Worm (Caenorhabditis elegans) whole organism, young adult: ENCODE results near the gene ebp-2.
"Not testable (repeated sequence)": the region's sequence is repeated elsewhere in the genome, so short reads cannot be mapped to it uniquely, and the experiment has no call there.

Experiments used
- B0261.1 ChIP-seq: sonication (generic microtip); optimal IDR thresholded peaks from 2 replicates; lab custom pipeline; 2016; ENCODE audit warnings: mild to moderate bottlenecking, missing genetic modification characterization, moderate library complexity, missing compliant biosample characterization
- B0336.3 ChIP-seq: fragments of 200-800 bp; sonication (Bioruptor generic); IDR thresholded peaks from 2 replicates; pipeline ENCODE4 v1.3.6; 2022; ENCODE audit warnings: missing genetic modification characterization, missing compliant biosample characterization
- D2030.7 ChIP-seq: fragments of 200-800 bp; sonication (Bioruptor generic); IDR thresholded peaks from 2 replicates; pipeline ENCODE4 v1.3.6; 2022; ENCODE audit warnings: missing genetic modification reagents, missing genetic modification characterization, missing compliant biosample characterization
- F33H1.4 ChIP-seq: fragments of 200-800 bp; sonication (Bioruptor generic); IDR thresholded peaks from 2 replicates; pipeline ENCODE4 v1.3.6; 2022; ENCODE audit warnings: missing genetic modification reagents, missing genetic modification characterization, missing compliant biosample characterization
- F39B2.1 ChIP-seq: fragments of 200-800 bp; sonication (Bioruptor generic); IDR thresholded peaks from 2 replicates; pipeline ENCODE4 v1.3.6; 2022; ENCODE audit warnings: missing genetic modification reagents, missing genetic modification characterization, missing compliant biosample characterization
- F52B5.7 ChIP-seq: sonication (generic microtip); optimal IDR thresholded peaks from 2 replicates; lab custom pipeline; 2016; ENCODE audit warnings: mild to moderate bottlenecking, missing genetic modification characterization, missing compliant biosample characterization
- F57A8.1 ChIP-seq: fragments of 200-800 bp; sonication (Bioruptor generic); optimal IDR thresholded peaks from 2 replicates; lab custom pipeline; 2018; ENCODE audit warnings: mild to moderate bottlenecking, missing genetic modification characterization, moderate library complexity, missing compliant biosample characterization
- Y95B8A.8 ChIP-seq: fragments of 200-800 bp; sonication (Bioruptor generic); IDR thresholded peaks from 2 replicates; pipeline ENCODE4 v1.3.6; 2022; ENCODE audit warnings: missing genetic modification reagents, missing genetic modification characterization, missing compliant biosample characterization
- atf-7 ChIP-seq: sonication (generic microtip); optimal IDR thresholded peaks from 2 replicates; lab custom pipeline; 2017; ENCODE audit warnings: mild to moderate bottlenecking, missing genetic modification characterization, missing compliant biosample characterization
- attf-3 ChIP-seq: fragments of 200-800 bp; sonication (Bioruptor generic); conservative IDR thresholded peaks from 2 replicates; pipeline ENCODE4 v1.3.6; 2022; ENCODE audit warnings: missing genetic modification reagents, missing genetic modification characterization, missing compliant biosample characterization
- bed-2 ChIP-seq: fragments of 200-800 bp; sonication (Bioruptor generic); IDR thresholded peaks from 2 replicates; pipeline ENCODE4 v1.3.6; 2022; ENCODE audit warnings: missing genetic modification reagents, missing genetic modification characterization, missing compliant biosample characterization
- ceh-27 ChIP-seq: fragments of 200-800 bp; sonication (Bioruptor generic); optimal IDR thresholded peaks from 2 replicates; lab custom pipeline; 2018; ENCODE audit warnings: mild to moderate bottlenecking, missing genetic modification characterization, moderate library complexity, missing compliant biosample characterization
- ceh-58 ChIP-seq: fragments of 200-800 bp; sonication (Bioruptor generic); IDR thresholded peaks from 2 replicates; pipeline ENCODE4 v1.3.6; 2022; ENCODE audit warnings: missing genetic modification characterization, missing compliant biosample characterization
- ceh-79 ChIP-seq: sonication (generic microtip); optimal IDR thresholded peaks from 2 replicates; lab custom pipeline; 2017; ENCODE audit warnings: mild to moderate bottlenecking, missing genetic modification characterization, missing compliant biosample characterization
- ceh-91 ChIP-seq: fragments of 200-800 bp; sonication (Bioruptor generic); IDR thresholded peaks from 2 replicates; pipeline ENCODE4 v1.3.6; 2022; ENCODE audit warnings: missing genetic modification reagents, missing genetic modification characterization, missing compliant biosample characterization
- egl-18 ChIP-seq: fragments of 200-800 bp; sonication (Bioruptor generic); IDR thresholded peaks from 2 replicates; pipeline ENCODE4 v1.3.6; 2022; ENCODE audit warnings: missing genetic modification reagents, missing genetic modification characterization, missing compliant biosample characterization
- egl-44 ChIP-seq: fragments of 200-800 bp; sonication (Bioruptor generic); IDR thresholded peaks from 2 replicates; pipeline ENCODE4 v1.3.6; 2022; ENCODE audit warnings: missing genetic modification reagents, missing genetic modification characterization, missing compliant biosample characterization
- egrh-3 ChIP-seq: fragments of 200-800 bp; sonication (Bioruptor generic); IDR thresholded peaks from 2 replicates; pipeline ENCODE4 v1.3.6; 2022; ENCODE audit warnings: missing genetic modification reagents, missing genetic modification characterization, missing compliant biosample characterization
- hlh-12 ChIP-seq: sonication (generic microtip); optimal IDR thresholded peaks from 2 replicates; lab custom pipeline; 2016; ENCODE audit warnings: missing genetic modification characterization, missing compliant biosample characterization
- hlh-26 ChIP-seq: fragments of 200-800 bp; sonication (Bioruptor generic); conservative IDR thresholded peaks from 2 replicates; pipeline ENCODE4 v1.3.6; 2022; ENCODE audit warnings: missing genetic modification reagents, missing genetic modification characterization, missing compliant biosample characterization
- lin-26 ChIP-seq: fragments of 200-800 bp; sonication (Bioruptor generic); IDR thresholded peaks from 2 replicates; pipeline ENCODE4 v1.3.6; 2022; ENCODE audit warnings: missing genetic modification reagents, missing genetic modification characterization, missing compliant biosample characterization
- lin-40 ChIP-seq: sonication (generic microtip); optimal IDR thresholded peaks from 2 replicates; lab custom pipeline; 2016; ENCODE audit warnings: missing genetic modification characterization, mild to moderate bottlenecking, missing compliant biosample characterization, missing genotype, missing genetic modification reagents
- lin-54 ChIP-seq: fragments of 200-800 bp; sonication (Bioruptor generic); optimal IDR thresholded peaks from 2 replicates; lab custom pipeline; 2018; ENCODE audit warnings: mild to moderate bottlenecking, missing genetic modification characterization, missing compliant biosample characterization
- lir-1 ChIP-seq: fragments of 200-800 bp; sonication (Bioruptor generic); conservative IDR thresholded peaks from 2 replicates; pipeline ENCODE4 v1.3.6; 2022; ENCODE audit warnings: missing genetic modification reagents, missing genetic modification characterization, missing compliant biosample characterization
- lsy-27 ChIP-seq: sonication (generic microtip); optimal IDR thresholded peaks from 2 replicates; lab custom pipeline; 2017; ENCODE audit warnings: missing genetic modification characterization, mild to moderate bottlenecking, missing compliant biosample characterization, antibody characterized with exemption, missing genotype, borderline replicate concordance; ENCODE audit not compliant: insufficient read depth
- madf-3 ChIP-seq: fragments of 200-800 bp; sonication (Bioruptor generic); IDR thresholded peaks from 2 replicates; pipeline ENCODE4 v1.3.6; 2022; ENCODE audit warnings: missing genetic modification reagents, missing genetic modification characterization, missing compliant biosample characterization
- mes-4 ChIP-seq: sonication (generic microtip); optimal IDR thresholded peaks from 2 replicates; lab custom pipeline; 2016; ENCODE audit warnings: missing genotype, missing genetic modification characterization, missing compliant biosample characterization
- mxl-1 ChIP-seq: sonication (generic microtip); optimal IDR thresholded peaks from 2 replicates; lab custom pipeline; 2016; ENCODE audit warnings: missing genetic modification characterization, missing compliant biosample characterization
- nhr-179 ChIP-seq: sonication (generic microtip); optimal IDR thresholded peaks from 2 replicates; lab custom pipeline; 2016; ENCODE audit warnings: mild to moderate bottlenecking, missing genetic modification characterization, missing compliant biosample characterization
- rec-8 ChIP-seq, 2 experiments: sonication (generic microtip); optimal IDR thresholded peaks; 2 replicates each; lab custom pipeline; 2016; ENCODE audit warnings: mild to moderate bottlenecking in 2 of 2, missing genetic modification characterization in 2 of 2, missing genetic modification reagents in 2 of 2, missing genotype in 2 of 2, missing biosample characterization in 1 of 2, missing compliant biosample characterization in 1 of 2, moderate library complexity in 1 of 2
- rpc-1 ChIP-seq, 2 experiments: fragments of 150-350 bp in 1 of 2; sonication (generic microtip) in 1 of 2; optimal IDR thresholded peaks; 2 replicates each; lab custom pipeline; 2014 to 2018; ENCODE audit warnings: missing biosample characterization in 1 of 2, missing genetic modification characterization in 1 of 2, missing genetic modification reagents in 1 of 2, missing genotype in 1 of 2
- sdz-38 ChIP-seq: sonication (generic microtip); optimal IDR thresholded peaks from 2 replicates; lab custom pipeline; 2016; ENCODE audit warnings: missing genotype, missing genetic modification characterization, missing compliant biosample characterization
- snpc-3.4 ChIP-seq: sonication (generic microtip); optimal IDR thresholded peaks from 2 replicates; lab custom pipeline; 2017; ENCODE audit warnings: missing genetic modification characterization, mild to moderate bottlenecking, missing compliant biosample characterization, antibody characterized with exemption, moderate library complexity, missing genotype, missing genetic modification reagents
- xnd-1 ChIP-seq: sonication (generic microtip); optimal IDR thresholded peaks from 2 replicates; lab custom pipeline; 2016; ENCODE audit warnings: missing genotype, missing genetic modification reagents, missing genetic modification characterization, missing compliant biosample characterization
- zfh-2 ChIP-seq: fragments of 200-800 bp; sonication (Bioruptor generic); conservative IDR thresholded peaks from 2 replicates; pipeline ENCODE4 v1.3.6; 2022; ENCODE audit warnings: missing genetic modification reagents, missing genetic modification characterization, missing compliant biosample characterization

The ebp-2 gene

DNA sequence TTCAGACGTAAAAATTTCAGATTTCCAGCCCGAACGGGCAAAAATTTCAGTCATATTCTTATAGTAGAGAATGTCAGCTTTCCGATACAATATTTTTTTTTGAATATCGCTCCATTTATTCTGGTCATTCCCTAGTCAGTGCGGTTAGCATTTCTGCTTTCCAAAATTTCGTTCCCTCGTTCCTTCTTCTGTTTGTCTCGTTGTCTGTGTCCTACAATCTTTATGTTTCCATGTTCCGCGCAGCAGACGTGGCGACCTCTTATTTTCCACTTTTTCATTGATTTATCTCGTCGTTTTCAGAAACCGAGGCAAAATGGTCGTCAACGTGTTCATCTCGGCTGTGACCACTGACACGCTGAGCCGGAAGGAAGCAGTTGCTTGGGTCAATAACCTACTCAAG, at the start of gene ebp-2:
ebp-2 (plus strand) TSS at position 301 of the 400 bp plus-strand sequence.
- not testable (repeated sequence) for TF ChIP-seq ceh-91; egl-44 (GFP tag; lab: Robert Waterston, UW); F52B5.7 (tag; lab: Kevin White, UChicago)

DNA sequence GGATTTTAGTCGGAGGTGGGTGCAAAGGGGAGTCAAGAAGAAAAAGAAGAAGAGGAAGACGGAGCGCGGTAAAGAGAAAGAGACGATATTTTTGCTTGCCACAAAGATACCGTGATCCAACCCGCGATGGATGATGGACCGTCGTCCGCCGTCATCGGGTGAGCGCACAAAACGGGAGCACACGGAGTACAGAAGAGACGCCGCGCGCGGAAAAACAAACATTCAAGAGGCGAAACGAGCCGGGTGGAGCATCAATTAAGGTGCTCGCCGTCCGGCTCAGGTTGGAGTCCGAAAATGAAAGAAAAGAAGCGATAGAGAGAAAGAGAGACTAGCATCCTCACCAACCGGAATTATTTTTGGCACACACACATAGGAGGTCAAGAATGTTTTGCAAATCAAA, 48.7 kb upstream of the ebp-2 start:
- TF ChIP-seq zfh-2 (GFP tag; lab: Robert Waterston, UW) (peak; percentile 72), rpc-1 (optimal IDR thresholded peaks at IDR 0.05; lab: Kevin White, UChicago) (no peak), rpc-1 (tag; optimal IDR thresholded peaks at IDR 0.05; lab: Kevin White, UChicago) (no peak), egrh-3 (GFP tag; lab: Robert Waterston, UW) (peak; percentile 15; the same call in 1 of the 2 replicates), hlh-26 (GFP tag; lab: Robert Waterston, UW) (no peak), ceh-79 (no peak)

DNA sequence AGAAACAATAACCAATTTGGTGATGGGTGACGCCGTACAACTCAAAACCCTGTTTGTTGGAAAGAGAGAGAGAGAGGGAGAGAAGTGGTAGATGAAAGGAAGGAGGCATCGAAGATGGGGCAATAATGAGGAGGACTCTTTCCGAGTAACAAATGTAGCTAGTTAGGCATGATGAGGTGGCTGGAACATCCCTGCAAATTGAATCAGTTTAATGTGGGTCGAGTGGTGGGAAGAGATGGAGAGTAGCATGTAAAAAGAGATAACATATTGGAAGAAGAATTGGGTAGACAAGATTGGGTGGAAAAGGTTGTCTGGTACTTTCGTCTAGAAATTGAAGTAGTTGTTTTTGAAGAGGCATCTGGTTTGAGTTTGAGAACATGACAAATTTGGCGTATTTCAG, 46.3 kb upstream of the ebp-2 start:
- TF ChIP-seq sdz-38 (tag; lab: Kevin White, UChicago) (no peak), attf-3 (GFP tag; lab: Robert Waterston, UW) (0 out of 2 replicates have a peak, but pooled peaks have one; percentile 25)

DNA sequence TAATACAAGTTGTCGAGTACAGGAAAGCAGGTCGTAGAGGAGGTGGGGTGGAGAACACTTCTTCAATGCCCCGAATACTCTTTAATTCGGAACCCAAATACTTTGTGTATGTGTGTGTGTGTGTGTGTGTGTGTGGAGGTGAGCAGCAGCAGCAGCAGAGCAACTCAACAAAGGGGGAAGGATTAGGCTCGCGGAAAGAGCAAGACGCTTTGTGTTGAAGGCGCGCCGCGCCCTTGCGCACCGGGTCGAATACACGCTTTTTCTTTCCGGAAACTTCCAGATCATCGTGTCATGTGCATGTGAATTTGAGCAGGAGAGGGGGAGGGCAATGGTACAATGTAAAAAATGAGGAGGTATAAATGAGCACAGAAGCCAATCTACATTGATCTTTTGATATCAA, 43.7 kb upstream of the ebp-2 start:
- peak; percentile 60 for TF ChIP-seq zfh-2 (GFP tag; lab: Robert Waterston, UW)
- no peak for TF ChIP-seq F33H1.4 (GFP tag; lab: Robert Waterston, UW)
- no peak for TF ChIP-seq lin-26 (GFP tag; lab: Robert Waterston, UW)
- TF ChIP-seq xnd-1 (tag; lab: Kevin White, UChicago), result no peak
- no peak for TF ChIP-seq lir-1
- TF ChIP-seq, all 124 proteins: peak for 1

DNA sequence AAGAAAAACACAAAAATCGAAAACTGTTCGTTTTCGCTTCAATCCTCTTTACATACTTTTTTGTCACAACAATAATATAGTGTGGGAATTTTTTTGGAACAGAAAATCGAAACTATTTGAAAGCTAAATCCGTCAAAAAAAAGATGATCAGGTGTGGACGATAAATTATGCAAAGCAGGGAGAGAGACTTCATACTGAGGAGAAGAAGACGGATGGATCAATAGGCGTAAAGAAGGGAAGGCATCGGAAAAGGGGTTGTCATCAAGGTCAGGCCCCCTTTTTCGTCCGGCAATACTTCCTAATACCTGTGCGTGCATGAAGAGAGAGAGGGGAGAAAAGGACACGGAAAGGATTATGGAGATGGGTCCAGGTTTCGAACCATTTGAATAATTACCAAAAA, 42.1 kb upstream of the ebp-2 start:
- no peak for TF ChIP-seq lin-54 (GFP tag; lab: Kevin White, UChicago)
- no peak for TF ChIP-seq nhr-179
- no peak for TF ChIP-seq lin-40 (tag; lab: Kevin White, UChicago)
- TF ChIP-seq egl-18 (GFP tag; lab: Robert Waterston, UW), result no peak
- TF ChIP-seq F57A8.1 (GFP tag; lab: Kevin White, UChicago), result no peak

DNA sequence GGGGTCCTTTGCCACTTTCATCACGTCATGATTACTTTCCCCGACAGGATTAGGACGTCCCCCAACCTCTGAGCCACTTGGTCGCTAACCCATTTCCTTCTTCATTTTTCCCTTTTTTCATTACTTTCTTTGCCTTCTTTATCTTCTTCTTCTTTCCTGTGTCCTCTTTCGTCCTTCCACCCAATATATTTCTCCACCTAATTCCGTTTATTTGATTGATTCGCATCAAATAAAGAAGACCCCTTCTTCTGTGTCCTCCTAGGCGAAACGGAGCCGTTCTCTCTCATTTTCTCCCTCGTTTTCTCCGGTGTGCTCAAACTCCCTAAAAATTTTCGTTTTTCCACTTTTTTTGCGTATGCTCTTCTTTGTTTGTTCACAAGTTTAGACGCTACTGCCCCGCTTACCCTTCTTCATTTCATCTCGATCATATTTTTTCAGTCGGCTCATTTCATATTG, 32.8 kb upstream of the ebp-2 start, which contains the start of gene C05D12.7:
C05D12.7 (plus strand) TSS at position 406 of the 456 bp plus-strand sequence.
- TF ChIP-seq madf-3 (GFP tag; lab: Robert Waterston, UW) (no peak), lsy-27 (no peak), D2030.7 (GFP tag; lab: Robert Waterston, UW) (no peak), B0261.1 (tag; lab: Kevin White, UChicago) (no peak), mes-4 (tag; lab: Kevin White, UChicago) (no peak), B0336.3 (GFP tag; lab: Robert Waterston, UW) (no peak), nhr-179 (no peak), ceh-27 (GFP tag; lab: Kevin White, UChicago) (no peak), bed-2 (GFP tag; lab: Robert Waterston, UW) (no peak), ceh-58 (GFP tag; lab: Robert Waterston, UW) (no peak), Y95B8A.8 (GFP tag; lab: Robert Waterston, UW) (no peak), snpc-3.4 (no peak), atf-7 (tag; lab: Kevin White, UChicago) (no peak), F39B2.1 (GFP tag; lab: Robert Waterston, UW) (no peak), mxl-1 (tag; lab: Kevin White, UChicago) (no peak), hlh-12 (tag; lab: Kevin White, UChicago) (no peak), rec-8 (tag; optimal IDR thresholded peaks at IDR 0.05; lab: Kevin White, UChicago) (no peak)
